Worm (Caenorhabditis elegans) whole organism, L2 larva: ENCODE data around the gene B0228.8.

Experiments used
- aly-2 ChIP-seq: fragments of 150-350 bp; optimal IDR thresholded peaks from 2 replicates; lab custom pipeline; 2014; ENCODE audit warnings: missing biosample characterization, missing genetic modification characterization
- ama-1 ChIP-seq: fragments of 150-350 bp; optimal IDR thresholded peaks from 2 replicates; lab custom pipeline; 2018; ENCODE audit warnings: inconsistent platforms
- ceh-82 ChIP-seq: fragments of 150-350 bp; optimal IDR thresholded peaks from 2 replicates; lab custom pipeline; 2014; ENCODE audit warnings: missing biosample characterization, missing genetic modification characterization
- egl-27 ChIP-seq: sonication (generic microtip); optimal IDR thresholded peaks from 3 replicates; lab custom pipeline; 2017; ENCODE audit warnings: missing biosample characterization, missing genetic modification reagents, missing genetic modification characterization
- lin-39 ChIP-seq: fragments of 150-350 bp; optimal IDR thresholded peaks from 2 replicates; lab custom pipeline; 2014; ENCODE audit warnings: missing biosample characterization, missing genetic modification reagents, missing genetic modification characterization
- nhr-12 ChIP-seq: fragments of 150-350 bp; optimal IDR thresholded peaks from 2 replicates; lab custom pipeline; 2014; ENCODE audit warnings: missing biosample characterization, missing genetic modification characterization
- nhr-25 ChIP-seq: fragments of 150-350 bp; sonication (generic microtip); optimal IDR thresholded peaks from 3 replicates; lab custom pipeline; 2014; ENCODE audit warnings: missing biosample characterization, missing genetic modification characterization
- skn-1 ChIP-seq: sonication (generic microtip); optimal IDR thresholded peaks from 2 replicates; lab custom pipeline; 2017; ENCODE audit warnings: missing biosample characterization, missing genetic modification characterization
- sma-3 ChIP-seq: sonication (generic microtip); optimal IDR thresholded peaks from 2 replicates; lab custom pipeline; 2016; ENCODE audit warnings: missing genetic modification reagents, missing genetic modification characterization, missing compliant biosample characterization
- snpc-4 ChIP-seq: fragments of 150-350 bp; optimal IDR thresholded peaks from 2 replicates; lab custom pipeline; 2014; ENCODE audit warnings: missing biosample characterization, missing genetic modification characterization
- unc-62 ChIP-seq: fragments of 150-350 bp; optimal IDR thresholded peaks from 2 replicates; lab custom pipeline; 2014; ENCODE audit warnings: missing biosample characterization, missing genetic modification reagents, missing genetic modification characterization
- zag-1 ChIP-seq: fragments of 150-350 bp; optimal IDR thresholded peaks from 2 replicates; lab custom pipeline; 2014; ENCODE audit warnings: missing biosample characterization, missing genetic modification characterization

ce11 chrII:7808950-7809349, 47.6 kb upstream of the B0228.8 start:
- no peak for TF ChIP-seq ceh-82 (tag; lab: Kevin White, UChicago)
- no peak for TF ChIP-seq unc-62
- no peak for TF ChIP-seq zag-1
- TF ChIP-seq ama-1 = no peak
- no peak for TF ChIP-seq nhr-12 (tag; lab: Kevin White, UChicago)
- TF ChIP-seq egl-27 (tag; lab: Kevin White, UChicago) = no peak
- peak; percentile 36 for TF ChIP-seq nhr-25 (tag; lab: Kevin White, UChicago)
- no peak for TF ChIP-seq aly-2 (tag; lab: Kevin White, UChicago)
- TF ChIP-seq snpc-4 (tag; lab: Kevin White, UChicago) = no peak
- peak; percentile 23 for TF ChIP-seq sma-3
- TF ChIP-seq skn-1 (tag; lab: Kevin White, UChicago) = no peak
- TF ChIP-seq lin-39 (tag; lab: Kevin White, UChicago) = no peak
